Fruit fly (Drosophila melanogaster) S2 (cell line): Measurements from ENCODE around the gene Rbbp5.

Source experiments
- CG8478 ChIP-seq: fragments of >200 bp; optimal IDR thresholded peaks from 2 replicates; lab custom pipeline; 2018
- CTCF ChIP-seq, 2 experiments: fragments of >200 bp; optimal IDR thresholded peaks; 2 replicates each; lab custom pipeline; 2018

DNA sequence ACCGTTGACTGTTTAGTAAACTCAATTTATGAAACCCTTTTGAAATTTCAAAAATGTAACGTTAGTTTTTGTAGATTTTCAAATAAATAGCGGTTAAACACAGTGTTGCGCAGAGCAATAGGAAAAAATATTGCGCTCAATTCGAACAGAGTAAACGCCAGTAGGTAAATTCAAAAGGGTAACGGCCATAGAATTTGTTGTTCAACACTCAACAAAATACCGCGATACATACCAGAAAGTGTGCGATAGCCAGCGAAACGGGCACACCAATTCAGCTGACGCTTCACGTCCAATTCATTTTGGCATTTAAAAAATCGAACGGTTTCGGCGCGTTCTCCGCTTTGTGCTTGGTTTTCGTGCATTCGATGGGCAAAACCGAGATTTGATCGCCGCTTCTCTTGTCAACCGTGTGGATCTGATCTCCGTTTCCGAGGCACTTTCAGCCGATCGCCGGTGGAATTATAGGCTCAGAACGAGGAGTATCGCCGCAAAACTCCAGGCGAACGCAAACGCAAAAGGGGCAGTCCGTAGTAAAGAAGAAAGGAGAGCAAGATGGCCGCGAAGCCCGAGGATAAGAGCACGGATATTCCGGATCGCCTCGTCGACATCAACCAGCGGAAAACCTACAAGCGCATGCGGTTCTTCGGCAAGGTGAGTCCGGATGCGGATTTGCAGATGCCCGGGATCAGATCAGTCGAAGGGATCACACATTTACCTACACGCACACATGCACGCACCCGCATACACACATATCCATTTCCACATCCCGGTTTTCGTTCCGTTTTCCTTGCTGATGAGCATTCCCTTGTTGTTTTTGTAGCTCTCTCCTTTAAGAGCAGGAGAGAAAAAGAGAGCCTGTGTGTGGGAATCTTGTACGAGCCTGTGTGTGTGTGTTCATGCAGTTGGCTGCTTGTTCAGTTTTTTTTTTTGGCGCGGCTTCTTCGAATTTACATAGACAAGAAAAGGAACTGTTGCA lies 37.7 kb downstream of the Rbbp5 start:
- TF ChIP-seq CG8478: no peak
- TF ChIP-seq CTCF (optimal IDR thresholded peaks at IDR 0.05; lab: Kevin White, UChicago): peak; percentile 38 to 43
